Fruit fly (Drosophila melanogaster) whole organism, wandering third instar larva: ENCODE results near the gene Qsox2.

ENCODE experiments used
- Abd-B ChIP-seq: fragments of >200 bp; optimal IDR thresholded peaks from 2 replicates; lab custom pipeline; 2017; ENCODE audit warnings: missing biosample characterization, missing genetic modification characterization
- CG32264 ChIP-seq: fragments of 200-800 bp; sonication (Bioruptor generic); optimal IDR thresholded peaks from 2 replicates; lab custom pipeline; 2016; ENCODE audit warnings: missing biosample characterization, missing genetic modification characterization
- CG9705 ChIP-seq: fragments of 200-800 bp; sonication (Bioruptor generic); optimal IDR thresholded peaks from 2 replicates; lab custom pipeline; 2018; ENCODE audit warnings: missing biosample characterization, mild to moderate bottlenecking, missing genetic modification characterization
- CrebA ChIP-seq: fragments of 200-800 bp; sonication (Bioruptor generic); optimal IDR thresholded peaks from 2 replicates; lab custom pipeline; 2016; ENCODE audit warnings: missing biosample characterization, mild to moderate bottlenecking, missing genetic modification characterization, borderline replicate concordance
- Dfd ChIP-seq: fragments of >200 bp; optimal IDR thresholded peaks from 2 replicates; lab custom pipeline; 2017; ENCODE audit warnings: missing biosample characterization, missing genetic modification characterization
- Dif ChIP-seq: fragments of 200-275, 200-300 bp; sonication (Bioruptor generic); optimal IDR thresholded peaks from 2 replicates; lab custom pipeline; 2018; ENCODE audit warnings: missing biosample characterization, missing genetic modification characterization; ENCODE audit not compliant: partially characterized antibody
- GATAd ChIP-seq: sonication (Bioruptor generic); optimal IDR thresholded peaks from 2 replicates; lab custom pipeline; 2016; ENCODE audit warnings: missing biosample characterization, missing genetic modification characterization
- HLH106 ChIP-seq: fragments of 200-800 bp; optimal IDR thresholded peaks from 3 replicates; lab custom pipeline; 2019; ENCODE audit warnings: missing biosample characterization, mild to moderate bottlenecking, missing genetic modification characterization, moderate library complexity
- Hnf4 ChIP-seq: fragments of 200-800 bp; sonication (Bioruptor generic); optimal IDR thresholded peaks from 2 replicates; lab custom pipeline; 2016; ENCODE audit warnings: missing biosample characterization, mild to moderate bottlenecking, missing genetic modification characterization
- Hr78 ChIP-seq: fragments of >200 bp; optimal IDR thresholded peaks from 2 replicates; lab custom pipeline; 2017; ENCODE audit warnings: missing biosample characterization, missing genetic modification characterization
- Hr83 ChIP-seq: fragments of 200-300 bp; sonication (Bioruptor generic); optimal IDR thresholded peaks from 2 replicates; lab custom pipeline; 2016; ENCODE audit warnings: missing biosample characterization, mild to moderate bottlenecking, missing genetic modification characterization, moderate library complexity; ENCODE audit not compliant: poor library complexity, severe bottlenecking
- Jra ChIP-seq: sonication (Bioruptor generic); optimal IDR thresholded peaks from 2 replicates; lab custom pipeline; 2016; ENCODE audit warnings: missing biosample characterization, missing genetic modification characterization
- Mio ChIP-seq: sonication (Bioruptor generic); optimal IDR thresholded peaks from 2 replicates; lab custom pipeline; 2016; ENCODE audit warnings: missing biosample characterization, missing genetic modification characterization
- Myc ChIP-seq: fragments of >200 bp; optimal IDR thresholded peaks from 2 replicates; lab custom pipeline; 2017
- N ChIP-seq: fragments of >200 bp; optimal IDR thresholded peaks from 2 replicates; lab custom pipeline; 2018; ENCODE audit warnings: missing biosample characterization, missing external identifiers, missing genetic modification characterization
- OdsH ChIP-seq: fragments of 200-800 bp; sonication (Bioruptor generic); optimal IDR thresholded peaks from 2 replicates; lab custom pipeline; 2016; ENCODE audit warnings: missing biosample characterization, mild to moderate bottlenecking, missing genetic modification characterization
- Rel ChIP-seq, 2 experiments: fragments of 200-800 bp; sonication (Bioruptor generic) in 1 of 2; optimal IDR thresholded peaks; 2 replicates in 1 of 2; 3 replicates in 1 of 2; lab custom pipeline; 2016 to 2019; ENCODE audit warnings: mild to moderate bottlenecking in 2 of 2, missing biosample characterization in 2 of 2, missing genetic modification characterization in 2 of 2, moderate library complexity in 1 of 2
- Sp1 ChIP-seq: fragments of 200-800 bp; sonication (Bioruptor generic); optimal IDR thresholded peaks from 3 replicates; lab custom pipeline; 2019; ENCODE audit warnings: missing biosample characterization, mild to moderate bottlenecking, missing genetic modification characterization, moderate library complexity
- Vsx2 ChIP-seq: fragments of 200-300, 225-300 bp; sonication (Bioruptor generic); optimal IDR thresholded peaks from 2 replicates; lab custom pipeline; 2018; ENCODE audit warnings: missing biosample characterization, missing genetic modification characterization; ENCODE audit not compliant: partially characterized antibody
- br ChIP-seq: fragments of 200-800 bp; sonication (Bioruptor generic); optimal IDR thresholded peaks from 2 replicates; lab custom pipeline; 2016; ENCODE audit warnings: missing biosample characterization, missing genetic modification characterization
- brk ChIP-seq: fragments of 200-800 bp; sonication (Bioruptor generic); optimal IDR thresholded peaks from 2 replicates; lab custom pipeline; 2016; ENCODE audit warnings: missing biosample characterization, mild to moderate bottlenecking, missing genetic modification characterization
- dl ChIP-seq, 2 experiments: fragments of 175-275, 200-275 bp in 1 of 2; fragments of 200-275 bp in 1 of 2; sonication (Bioruptor generic); optimal IDR thresholded peaks; lab custom pipeline; 2018; ENCODE audit warnings: mild to moderate bottlenecking in 2 of 2, missing biosample characterization in 2 of 2, missing genetic modification characterization in 2 of 2, moderate library complexity in 2 of 2; ENCODE audit not compliant: partially characterized antibody in 2 of 2, insufficient read depth in 1 of 2
- dmrt93B ChIP-seq: fragments of 200-800 bp; sonication (Bioruptor generic); optimal IDR thresholded peaks from 2 replicates; lab custom pipeline; 2018; ENCODE audit warnings: missing biosample characterization, mild to moderate bottlenecking, missing genetic modification characterization
- dsf ChIP-seq: sonication (Bioruptor generic); optimal IDR thresholded peaks from 2 replicates; lab custom pipeline; 2016; ENCODE audit warnings: missing biosample characterization, missing genetic modification characterization, borderline replicate concordance
- ey ChIP-seq: fragments of 200-800 bp; sonication (Bioruptor generic); optimal IDR thresholded peaks from 2 replicates; lab custom pipeline; 2016; ENCODE audit warnings: missing biosample characterization, missing genetic modification characterization
- foxo ChIP-seq, 2 experiments: fragments of 200-800 bp; sonication (Bioruptor generic); optimal IDR thresholded peaks; 2 replicates in 1 of 2; 3 replicates in 1 of 2; lab custom pipeline; 2016 to 2017; ENCODE audit warnings: missing biosample characterization in 2 of 2, missing genetic modification characterization in 2 of 2
- fru ChIP-seq: fragments of 200-800 bp; sonication (Bioruptor generic); optimal IDR thresholded peaks from 3 replicates; lab custom pipeline; 2016; ENCODE audit warnings: missing biosample characterization, mild to moderate bottlenecking, missing genetic modification characterization
- h ChIP-seq: fragments of 200-800 bp; sonication (Bioruptor generic); optimal IDR thresholded peaks from 3 replicates; lab custom pipeline; 2016; ENCODE audit warnings: missing biosample characterization, mild to moderate bottlenecking, missing genetic modification characterization
- jim ChIP-seq: fragments of 175-275, 200-325 bp; sonication (Bioruptor generic); optimal IDR thresholded peaks from 2 replicates; lab custom pipeline; 2016; ENCODE audit warnings: missing biosample characterization, mild to moderate bottlenecking, missing genetic modification characterization
- lola ChIP-seq: fragments of >200 bp; optimal IDR thresholded peaks from 2 replicates; lab custom pipeline; 2017; ENCODE audit warnings: missing biosample characterization, missing genetic modification characterization
- pan ChIP-seq: fragments of >200 bp; optimal IDR thresholded peaks from 2 replicates; lab custom pipeline; 2017
- psq ChIP-seq: fragments of 200-800 bp; sonication (Bioruptor generic); optimal IDR thresholded peaks from 3 replicates; lab custom pipeline; 2017; ENCODE audit warnings: missing biosample characterization, mild to moderate bottlenecking, missing genetic modification characterization, moderate library complexity
- rgr ChIP-seq: fragments of 200-800 bp; sonication (Bioruptor generic); optimal IDR thresholded peaks from 3 replicates; lab custom pipeline; 2016; ENCODE audit warnings: missing biosample characterization, mild to moderate bottlenecking, missing genetic modification characterization
- sage ChIP-seq: fragments of 200-800 bp; sonication (Bioruptor generic); optimal IDR thresholded peaks from 2 replicates; lab custom pipeline; 2016; ENCODE audit warnings: missing biosample characterization, mild to moderate bottlenecking, missing genetic modification characterization
- sv ChIP-seq: fragments of 200-800 bp; sonication (Bioruptor generic); optimal IDR thresholded peaks from 3 replicates; lab custom pipeline; 2016; ENCODE audit warnings: missing biosample characterization, missing genetic modification characterization
- tai ChIP-seq: sonication (Bioruptor generic); optimal IDR thresholded peaks from 2 replicates; lab custom pipeline; 2016; ENCODE audit warnings: missing biosample characterization, missing genetic modification characterization
- usp ChIP-seq: fragments of >200 bp; optimal IDR thresholded peaks from 2 replicates; lab custom pipeline; 2017; ENCODE audit warnings: missing biosample characterization, missing genetic modification characterization
- woc ChIP-seq: sonication (Bioruptor generic); optimal IDR thresholded peaks from 2 replicates; lab custom pipeline; 2016; ENCODE audit warnings: missing biosample characterization, mild to moderate bottlenecking, missing genetic modification characterization

Qsox2 gene

dm6 chr3R:21911516-21911915, 2.0 kb upstream of the Qsox2 start, which contains the start of gene Qsox3:
TSS of gene Qsox3 (plus strand) at chr3R:21911816.
- TF ChIP-seq dl (GFP tag; optimal IDR thresholded peaks at IDR 0.05; lab: Kevin White, UChicago; ENCODE audit: insufficient read depth in 1 of 2, partially characterized antibody in 2 of 2) (no peak), brk (GFP tag; lab: Kevin White, UChicago) (no peak), dmrt93B (GFP tag; lab: Kevin White, UChicago) (no peak), Vsx2 (GFP tag; lab: Kevin White, UChicago) (no peak), Hr78 (GFP tag; lab: Kevin White, UChicago) (no peak), foxo (GFP tag; optimal IDR thresholded peaks at IDR 0.05; lab: Kevin White, UChicago) (no peak), CrebA (GFP tag; lab: Kevin White, UChicago) (no peak), Abd-B (GFP tag; lab: Kevin White, UChicago) (no peak), CG9705 (GFP tag; lab: Kevin White, UChicago) (no peak), dsf (GFP tag; lab: Kevin White, UChicago) (no peak), OdsH (GFP tag; lab: Kevin White, UChicago) (no peak), GATAd (no peak), psq (GFP tag; lab: Kevin White, UChicago) (no peak), N (no peak)
- TF ChIP-seq, all 38 proteins: peak for 0

DNA sequence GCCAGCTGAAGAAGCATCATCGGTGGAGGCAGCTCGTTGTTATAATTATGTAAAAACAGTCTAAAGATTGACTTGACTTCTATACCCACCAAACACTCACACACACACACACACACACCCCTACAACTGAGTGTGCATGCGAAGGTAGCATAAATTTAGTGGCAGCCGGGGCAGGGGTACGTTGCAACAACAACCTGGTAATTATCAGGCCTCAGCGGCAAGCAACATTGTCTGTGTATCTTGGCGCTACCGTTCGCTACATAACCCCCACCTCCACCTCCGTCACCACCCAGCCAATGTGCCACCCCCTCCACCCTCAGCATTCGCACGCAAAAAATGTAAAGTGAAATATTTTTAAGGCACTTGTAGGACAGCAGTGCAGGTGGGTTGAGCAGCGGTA, 3.4 kb downstream of the Qsox2 start:
- TF ChIP-seq CG9705 (GFP tag; lab: Kevin White, UChicago) (no peak), Dfd (GFP tag; lab: Kevin White, UChicago) (peak; percentile 5)

DNA sequence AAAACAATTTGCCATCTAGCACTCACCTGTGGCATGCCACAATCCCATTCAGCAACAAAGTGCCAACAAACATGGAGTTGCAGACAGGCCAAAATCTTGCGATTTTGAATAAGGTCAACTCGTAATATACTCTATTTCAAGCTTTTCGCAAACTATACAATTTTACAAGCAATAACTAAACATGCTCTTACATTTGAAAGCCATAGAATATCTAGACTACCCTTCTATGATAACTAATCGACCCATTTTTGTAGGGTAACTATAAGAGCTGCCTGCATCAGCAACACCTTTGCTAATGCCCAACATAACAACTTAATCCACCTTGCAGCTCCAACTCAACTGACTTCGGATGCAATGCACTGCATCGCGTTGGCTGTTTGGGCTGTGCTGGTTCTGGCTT, 6.9 kb downstream of the Qsox2 start:
- TF ChIP-seq OdsH (GFP tag; lab: Kevin White, UChicago) (no peak), Mio (GFP tag; lab: Kevin White, UChicago) (no peak), br (GFP tag; lab: Kevin White, UChicago) (no peak), ey (GFP tag; lab: Kevin White, UChicago) (no peak), Sp1 (GFP tag; lab: Kevin White, UChicago) (no peak), lola (GFP tag; lab: Kevin White, UChicago) (no peak)

DNA sequence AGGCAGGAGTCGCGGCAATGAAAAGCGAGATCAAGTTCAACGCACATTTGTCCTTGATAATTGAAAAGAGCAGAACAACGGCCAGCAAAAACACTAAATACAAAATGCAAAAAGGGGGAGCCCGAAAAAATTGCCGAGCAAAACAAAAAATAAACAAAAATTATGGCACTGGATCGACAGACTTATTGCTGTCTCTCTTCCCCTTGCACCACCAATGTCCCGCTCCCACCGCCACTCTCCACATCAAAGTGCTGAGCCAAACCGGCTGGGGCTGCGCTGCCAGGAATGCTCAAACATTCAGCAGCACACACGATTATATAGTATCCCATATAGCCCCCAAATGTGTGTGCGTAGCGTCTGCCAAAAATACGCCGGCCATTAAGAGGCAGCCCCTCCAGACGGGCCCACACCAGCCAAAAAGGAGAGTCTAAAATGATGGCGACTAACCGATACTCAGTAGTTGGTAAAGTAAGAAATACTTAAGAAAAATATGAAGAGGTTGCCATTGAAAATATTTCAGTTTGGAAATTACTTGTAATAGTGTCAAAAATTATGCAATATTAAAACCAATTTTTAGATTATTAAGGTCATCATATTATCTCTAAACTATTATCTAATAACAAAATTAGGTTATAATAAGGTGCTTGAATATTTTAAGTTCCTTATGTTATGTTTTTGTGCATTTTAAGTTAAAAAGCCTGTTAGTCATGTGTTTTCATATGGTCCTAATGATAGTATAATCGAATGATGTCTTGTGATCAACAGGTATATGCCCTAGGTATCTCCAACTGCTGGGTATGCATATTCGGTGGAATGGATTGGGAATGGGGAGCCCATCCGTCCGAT, 8.0 kb downstream of the Qsox2 start:
- peak; percentile 77 for TF ChIP-seq br (GFP tag; lab: Kevin White, UChicago)
- TF ChIP-seq Myc (lab: Kevin White, UChicago) = no peak
- TF ChIP-seq GATAd = no peak
- no peak for TF ChIP-seq dl (GFP tag; optimal IDR thresholded peaks at IDR 0.05; lab: Kevin White, UChicago; ENCODE audit: insufficient read depth in 1 of 2, partially characterized antibody in 2 of 2)
- peak; percentile 62 for TF ChIP-seq dmrt93B (GFP tag; lab: Kevin White, UChicago)
- TF ChIP-seq Vsx2 (GFP tag; lab: Kevin White, UChicago) = no peak
- peak; percentile 42 for TF ChIP-seq Dfd (GFP tag; lab: Kevin White, UChicago)
- TF ChIP-seq usp (GFP tag; lab: Kevin White, UChicago) = no peak
- TF ChIP-seq N = no peak
- TF ChIP-seq Dif (GFP tag; lab: Kevin White, UChicago) = peak; percentile 19
- no peak for TF ChIP-seq sage (GFP tag; lab: Kevin White, UChicago)
- no peak for TF ChIP-seq Abd-B (GFP tag; lab: Kevin White, UChicago)
- TF ChIP-seq CG9705 (GFP tag; lab: Kevin White, UChicago) = peak; percentile 46
- TF ChIP-seq Hr78 (GFP tag; lab: Kevin White, UChicago) = no peak
- peak; percentile 79 for TF ChIP-seq jim (GFP tag; lab: Kevin White, UChicago)
- TF ChIP-seq CG32264 = no peak
- TF ChIP-seq lola (GFP tag; lab: Kevin White, UChicago) = no peak
- peak; percentile 77 for TF ChIP-seq ey (GFP tag; lab: Kevin White, UChicago)
- TF ChIP-seq pan (lab: Kevin White, UChicago) = peak; percentile 71
- peak; percentile 71 for TF ChIP-seq psq (GFP tag; lab: Kevin White, UChicago)
- TF ChIP-seq dsf (GFP tag; lab: Kevin White, UChicago) = no peak
- peak; percentile 12 for TF ChIP-seq Hr83 (GFP tag; lab: Kevin White, UChicago)
- peak; percentile 75 for TF ChIP-seq Sp1 (GFP tag; lab: Kevin White, UChicago)
- TF ChIP-seq tai (GFP tag; lab: Kevin White, UChicago) = no peak
- peak; percentile 65 for TF ChIP-seq OdsH (GFP tag; lab: Kevin White, UChicago)
- peak; percentile 82 for TF ChIP-seq fru (GFP tag; lab: Kevin White, UChicago)
- TF ChIP-seq rgr (GFP tag; lab: Kevin White, UChicago) = peak; percentile 61
- TF ChIP-seq Jra (GFP tag; lab: Kevin White, UChicago) = peak; percentile 46
- TF ChIP-seq woc (GFP tag; lab: Kevin White, UChicago) = peak; percentile 90
- TF ChIP-seq HLH106 (tag; lab: Kevin White, UChicago) = peak; percentile 69
- TF ChIP-seq Hnf4 = peak; percentile 32
- no peak for TF ChIP-seq Rel (GFP tag; optimal IDR thresholded peaks at IDR 0.05; lab: Kevin White, UChicago)
- TF ChIP-seq Rel (tag; optimal IDR thresholded peaks at IDR 0.05; lab: Kevin White, UChicago) = peak; percentile 96
- peak in 1 of 2 experiments; percentile 68 for TF ChIP-seq foxo (GFP tag; optimal IDR thresholded peaks at IDR 0.05; lab: Kevin White, UChicago)
- no peak for TF ChIP-seq brk (GFP tag; lab: Kevin White, UChicago)
- peak; percentile 72 for TF ChIP-seq h (GFP tag; lab: Kevin White, UChicago)
- TF ChIP-seq sv (GFP tag; lab: Kevin White, UChicago) = no peak
- no peak for TF ChIP-seq CrebA (GFP tag; lab: Kevin White, UChicago)
